Comparison of ENCODE assay signal across 1 fruit fly cellular context in genomic region chr2L:7065687-7066086, dm6.
TF ChIP-seq lines count a peak whose summit lies in the region.

Gene Nuf2 (minus strand): TSS chr2L:7065837.

TF ChIP-seq in whole organism, embryonic, 481 proteins besides CTCF, POLR2A, EP300 and RAD21 (continued from another document and continues in another):
- TF ChIP-seq crc (GFP tag; optimal IDR thresholded peaks at IDR 0.05; lab: Kevin White, UChicago) (no peak), lola (GFP tag; optimal IDR thresholded peaks at IDR 0.05; lab: Kevin White, UChicago) (peak in 2 of 3 experiments; percentile 3 to 74), kay (GFP tag; optimal IDR thresholded peaks at IDR 0.05; lab: Kevin White, UChicago) (no peak), PHDP (tag; optimal IDR thresholded peaks at IDR 0.05; lab: Kevin White, UChicago) (no peak), B-H2 (GFP tag; optimal IDR thresholded peaks at IDR 0.05; lab: Kevin White, UChicago) (no peak), crp (GFP tag; optimal IDR thresholded peaks at IDR 0.05; lab: Kevin White, UChicago) (no peak), BEAF-32 (GFP tag; optimal IDR thresholded peaks at IDR 0.05; lab: Kevin White, UChicago) (peak; percentile 33), lilli (GFP tag; optimal IDR thresholded peaks at IDR 0.05; lab: Kevin White, UChicago) (no peak), CG1233 (GFP tag; optimal IDR thresholded peaks at IDR 0.05; lab: Kevin White, UChicago) (no peak), Ptx1 (GFP tag; IDR thresholded peaks at IDR 0.05; lab: Robert Waterston, UW) (no peak), rib (GFP tag; IDR thresholded peaks at IDR 0.05; lab: Robert Waterston, UW) (no peak), ewg (GFP tag; optimal IDR thresholded peaks at IDR 0.05; lab: Kevin White, UChicago) (no peak), CG17385 (GFP tag; optimal IDR thresholded peaks at IDR 0.05; lab: Kevin White, UChicago) (no peak), CG8388 (GFP tag; optimal IDR thresholded peaks at IDR 0.05; lab: Kevin White, UChicago) (no peak), pfk (GFP tag; optimal IDR thresholded peaks at IDR 0.05; lab: Kevin White, UChicago) (no peak), CG15479 (GFP tag; optimal IDR thresholded peaks at IDR 0.05; lab: Kevin White, UChicago) (no peak), CG17186 (GFP tag; optimal IDR thresholded peaks at IDR 0.05; lab: Kevin White, UChicago) (peak; percentile 25), Trl (optimal IDR thresholded peaks at IDR 0.05; lab: Kevin White, UChicago) (no peak), Trl (GFP tag; optimal IDR thresholded peaks at IDR 0.05; lab: Kevin White, UChicago) (no peak), bab2 (GFP tag; optimal IDR thresholded peaks at IDR 0.05; lab: Kevin White, UChicago) (no peak), phol (tag; optimal IDR thresholded peaks at IDR 0.05; lab: Kevin White, UChicago) (peak; percentile 59), Scr (GFP tag; IDR thresholded peaks at IDR 0.05; lab: Robert Waterston, UW; ENCODE audit: partially characterized antibody) (no peak), cato (GFP tag; optimal IDR thresholded peaks at IDR 0.05; lab: Kevin White, UChicago; ENCODE audit: borderline replicate concordance) (no peak), CkIIα-i1 (GFP tag; IDR thresholded peaks at IDR 0.05; lab: Robert Waterston, UW) (no peak), CG11504 (tag; optimal IDR thresholded peaks at IDR 0.05; lab: Kevin White, UChicago) (peak; percentile 58), seq (GFP tag; IDR thresholded peaks at IDR 0.05; lab: Robert Waterston, UW) (no peak), sob (GFP tag; IDR thresholded peaks at IDR 0.05; lab: Robert Waterston, UW) (no peak), CG4360 (GFP tag; IDR thresholded peaks at IDR 0.05; lab: Robert Waterston, UW) (no peak), unpg (GFP tag; optimal IDR thresholded peaks at IDR 0.05; lab: Kevin White, UChicago) (no peak), E2f2 (GFP tag; IDR thresholded peaks at IDR 0.05; lab: Robert Waterston, UW) (peak; percentile 89), Hr51 (GFP tag; optimal IDR thresholded peaks at IDR 0.05; lab: Kevin White, UChicago) (no peak), crol (GFP tag; IDR thresholded peaks at IDR 0.05; lab: Robert Waterston, UW) (no peak), ac (GFP tag; optimal IDR thresholded peaks at IDR 0.05; lab: Kevin White, UChicago) (no peak), CG17359 (tag; optimal IDR thresholded peaks at IDR 0.05; lab: Kevin White, UChicago) (no peak), Atf-2 (GFP tag; optimal IDR thresholded peaks at IDR 0.05; lab: Kevin White, UChicago) (no peak), CG33557 (GFP tag; optimal IDR thresholded peaks at IDR 0.05; lab: Kevin White, UChicago) (no peak), HHEX (GFP tag; optimal IDR thresholded peaks at IDR 0.05; lab: Kevin White, UChicago) (no peak), trh (GFP tag; optimal IDR thresholded peaks at IDR 0.05; lab: Kevin White, UChicago) (no peak), so (GFP tag; IDR thresholded peaks at IDR 0.05; lab: Robert Waterston, UW) (no peak), CrebB (tag; optimal IDR thresholded peaks at IDR 0.05; lab: Kevin White, UChicago) (no peak), Med (GFP tag; lab: Kevin White, UChicago) (peak; percentile 67), CG9609 (GFP tag; optimal IDR thresholded peaks at IDR 0.05; lab: Kevin White, UChicago) (no peak), CG6765 (GFP tag; optimal IDR thresholded peaks at IDR 0.05; lab: Kevin White, UChicago) (no peak), dysf (GFP tag; IDR thresholded peaks at IDR 0.05; lab: Robert Waterston, UW) (no peak), CG10979 (tag; optimal IDR thresholded peaks at IDR 0.05; lab: Kevin White, UChicago) (no peak), CG3163 (GFP tag; optimal IDR thresholded peaks at IDR 0.05; lab: Kevin White, UChicago) (no peak), amos (GFP tag; IDR thresholded peaks at IDR 0.05; lab: Robert Waterston, UW; ENCODE audit: partially characterized antibody) (no peak), CG31224 (GFP tag; IDR thresholded peaks at IDR 0.05; lab: Robert Waterston, UW) (no peak), ara (GFP tag; IDR thresholded peaks at IDR 0.05; lab: Robert Waterston, UW) (no peak), CG13287 (GFP tag; IDR thresholded peaks at IDR 0.05; lab: Robert Waterston, UW; ENCODE audit: partially characterized antibody) (no peak; the same call in 1 of the 2 replicates), CG9215 (GFP tag; IDR thresholded peaks at IDR 0.05; lab: Robert Waterston, UW) (no peak), her (GFP tag; optimal IDR thresholded peaks at IDR 0.05; lab: Kevin White, UChicago) (no peak), CG4707 (GFP tag; optimal IDR thresholded peaks at IDR 0.05; lab: Kevin White, UChicago) (no peak), CG2875 (GFP tag; optimal IDR thresholded peaks at IDR 0.05; lab: Kevin White, UChicago) (no peak), CG7357 (GFP tag; IDR thresholded peaks at IDR 0.05; lab: Robert Waterston, UW) (peak; percentile 95), HmgZ (tag; optimal IDR thresholded peaks at IDR 0.05; lab: Kevin White, UChicago) (peak; percentile 45), bowl (GFP tag; IDR thresholded peaks at IDR 0.05; lab: Robert Waterston, UW) (no peak), CG10565 (GFP tag; optimal IDR thresholded peaks at IDR 0.05; lab: Kevin White, UChicago) (no peak), nmo (GFP tag; optimal IDR thresholded peaks at IDR 0.05; lab: Kevin White, UChicago) (peak; percentile 46), D19B (GFP tag; optimal IDR thresholded peaks at IDR 0.05; lab: Kevin White, UChicago) (no peak), Deaf1 (tag; optimal IDR thresholded peaks at IDR 0.05; lab: Kevin White, UChicago) (no peak), CG31441 (GFP tag; IDR thresholded peaks at IDR 0.05; lab: Robert Waterston, UW) (no peak), CG3838 (GFP tag; optimal IDR thresholded peaks at IDR 0.05; lab: Kevin White, UChicago) (no peak), CG12299 (tag; optimal IDR thresholded peaks at IDR 0.05; lab: Kevin White, UChicago) (no peak), CG10366 (GFP tag; IDR thresholded peaks at IDR 0.05; lab: Robert Waterston, UW) (no peak), CG9932 (GFP tag; IDR thresholded peaks at IDR 0.05; lab: Robert Waterston, UW) (no peak), Jarid2 (GFP tag; optimal IDR thresholded peaks at IDR 0.05; lab: Kevin White, UChicago) (no peak), caup (GFP tag; optimal IDR thresholded peaks at IDR 0.05; lab: Kevin White, UChicago; ENCODE audit: severe bottlenecking) (no peak), D19A (tag; optimal IDR thresholded peaks at IDR 0.05; lab: Kevin White, UChicago) (no peak), Spps (tag; optimal IDR thresholded peaks at IDR 0.05; lab: Kevin White, UChicago) (no peak), mirr (GFP tag; optimal IDR thresholded peaks at IDR 0.05; lab: Kevin White, UChicago) (no peak), twi (tag; optimal IDR thresholded peaks at IDR 0.05; lab: Kevin White, UChicago) (no peak), CG11560 (tag; IDR thresholded peaks at IDR 0.05; lab: Robert Waterston, UW) (no peak), CG15073 (GFP tag; optimal IDR thresholded peaks at IDR 0.05; lab: Kevin White, UChicago) (no peak), CG15011 (GFP tag; optimal IDR thresholded peaks at IDR 0.05; lab: Kevin White, UChicago) (no peak), jumu (GFP tag; optimal IDR thresholded peaks at IDR 0.05; lab: Kevin White, UChicago) (no peak), lab (GFP tag; optimal IDR thresholded peaks at IDR 0.05; lab: Kevin White, UChicago) (no peak), CG1024 (GFP tag; IDR thresholded peaks at IDR 0.05; lab: Robert Waterston, UW) (peak; percentile 56), sd (tag; optimal IDR thresholded peaks at IDR 0.05; lab: Kevin White, UChicago) (no peak), CG18262 (tag; optimal IDR thresholded peaks at IDR 0.05; lab: Kevin White, UChicago) (no peak), insv (GFP tag; optimal IDR thresholded peaks at IDR 0.05; lab: Kevin White, UChicago) (no peak), ftz-f1 (GFP tag; optimal IDR thresholded peaks at IDR 0.05; lab: Kevin White, UChicago) (no peak), B-H1 (GFP tag; IDR thresholded peaks at IDR 0.05; lab: Robert Waterston, UW) (no peak), fd64A (GFP tag; optimal IDR thresholded peaks at IDR 0.05; lab: Kevin White, UChicago) (no peak), Fer2 (tag; optimal IDR thresholded peaks at IDR 0.05; lab: Kevin White, UChicago) (no peak), CG15514 (GFP tag; optimal IDR thresholded peaks at IDR 0.05; lab: Kevin White, UChicago) (no peak), gem (tag; optimal IDR thresholded peaks at IDR 0.05; lab: Kevin White, UChicago) (peak; percentile 16), Nf-YB (GFP tag; optimal IDR thresholded peaks at IDR 0.05; lab: Kevin White, UChicago) (no peak), toy (GFP tag; IDR thresholded peaks at IDR 0.05; lab: Robert Waterston, UW) (no peak), CG7786 (GFP tag; optimal IDR thresholded peaks at IDR 0.05; lab: Kevin White, UChicago) (no peak), Hr39 (optimal IDR thresholded peaks at IDR 0.05; lab: Kevin White, UChicago) (no peak), bbx (GFP tag; IDR thresholded peaks at IDR 0.05; lab: Robert Waterston, UW; ENCODE audit: partially characterized antibody) (no peak), CG2202 (tag; optimal IDR thresholded peaks at IDR 0.05; lab: Kevin White, UChicago) (no peak), inv (GFP tag; IDR thresholded peaks at IDR 0.05; lab: Robert Waterston, UW; ENCODE audit: partially characterized antibody) (no peak), abd-A (tag; optimal IDR thresholded peaks at IDR 0.05; lab: Kevin White, UChicago) (no peak), onecut (GFP tag; IDR thresholded peaks at IDR 0.05; lab: Robert Waterston, UW) (no peak), CG32767 (GFP tag; IDR thresholded peaks at IDR 0.05; lab: Robert Waterston, UW) (no peak), z (GFP tag; IDR thresholded peaks at IDR 0.05; lab: Robert Waterston, UW) (no peak), CG18764 (GFP tag; optimal IDR thresholded peaks at IDR 0.05; lab: Kevin White, UChicago) (no peak), CG8924 (tag; optimal IDR thresholded peaks at IDR 0.05; lab: Kevin White, UChicago) (no peak), CoRest (tag; optimal IDR thresholded peaks at IDR 0.05; lab: Kevin White, UChicago) (peak; percentile 64), dpn (GFP tag; optimal IDR thresholded peaks at IDR 0.05; lab: Kevin White, UChicago) (no peak), CG11398 (GFP tag; optimal IDR thresholded peaks at IDR 0.05; lab: Kevin White, UChicago) (no peak), CG4404 (GFP tag; IDR thresholded peaks at IDR 0.05; lab: Robert Waterston, UW) (no peak), Opbp (GFP tag; IDR thresholded peaks at IDR 0.05; lab: Robert Waterston, UW; ENCODE audit: partially characterized antibody) (peak; percentile 43; the same call in 1 of the 3 replicates), repo (GFP tag; optimal IDR thresholded peaks at IDR 0.05; lab: Kevin White, UChicago) (no peak), CG15601 (tag; optimal IDR thresholded peaks at IDR 0.05; lab: Kevin White, UChicago) (no peak), gsb-n (tag; optimal IDR thresholded peaks at IDR 0.05; lab: Kevin White, UChicago) (no peak), Ravus (GFP tag; IDR thresholded peaks at IDR 0.05; lab: Robert Waterston, UW) (no peak), Pdp1 (GFP tag; optimal IDR thresholded peaks at IDR 0.05; lab: Kevin White, UChicago) (peak in 1 of 2 experiments; percentile 24), ab (GFP tag; optimal IDR thresholded peaks at IDR 0.05; lab: Kevin White, UChicago) (no peak), CG33213 (GFP tag; optimal IDR thresholded peaks at IDR 0.05; lab: Kevin White, UChicago) (peak; percentile 69), chif (GFP tag; optimal IDR thresholded peaks at IDR 0.05; lab: Kevin White, UChicago) (no peak), CG1832 (GFP tag; optimal IDR thresholded peaks at IDR 0.05; lab: Kevin White, UChicago) (no peak), GATAe (GFP tag; conservative IDR thresholded peaks at IDR 0.05; lab: Robert Waterston, UW) (no peak), Adf1 (GFP tag; IDR thresholded peaks at IDR 0.05; lab: Robert Waterston, UW) (0 out of 2 replicates have a peak, but pooled peaks have one; percentile 20), hbn (GFP tag; IDR thresholded peaks at IDR 0.05; lab: Robert Waterston, UW; ENCODE audit: partially characterized antibody) (no peak), CG34376 (GFP tag; optimal IDR thresholded peaks at IDR 0.05; lab: Kevin White, UChicago) (no peak), otp (GFP tag; IDR thresholded peaks at IDR 0.05; lab: Robert Waterston, UW) (no peak), CG13296 (GFP tag; optimal IDR thresholded peaks at IDR 0.05; lab: Kevin White, UChicago) (no peak), Hey (tag; optimal IDR thresholded peaks at IDR 0.05; lab: Kevin White, UChicago) (no peak), odd (GFP tag; optimal IDR thresholded peaks at IDR 0.05; lab: Kevin White, UChicago) (no peak), Rfx (GFP tag; IDR thresholded peaks at IDR 0.05; lab: Robert Waterston, UW) (no peak), Gug (GFP tag; IDR thresholded peaks at IDR 0.05; lab: Robert Waterston, UW) (no peak), Bdp1 (GFP tag; optimal IDR thresholded peaks at IDR 0.05; lab: Kevin White, UChicago) (no peak), CG31365 (tag; optimal IDR thresholded peaks at IDR 0.05; lab: Kevin White, UChicago) (no peak), danr (GFP tag; IDR thresholded peaks at IDR 0.05; lab: Robert Waterston, UW) (no peak), CG30020 (tag; optimal IDR thresholded peaks at IDR 0.05; lab: Kevin White, UChicago) (peak; percentile 82), BtbVII (GFP tag; optimal IDR thresholded peaks at IDR 0.05; lab: Kevin White, UChicago) (no peak), cad (GFP tag; optimal IDR thresholded peaks at IDR 0.05; lab: Kevin White, UChicago) (no peak), D (optimal IDR thresholded peaks at IDR 0.05; lab: Kevin White, UChicago) (no peak), D (GFP tag; optimal IDR thresholded peaks at IDR 0.05; lab: Kevin White, UChicago) (no peak), CG34422 (GFP tag; IDR thresholded peaks at IDR 0.05; lab: Robert Waterston, UW) (no peak), stwl (tag; optimal IDR thresholded peaks at IDR 0.05; lab: Kevin White, UChicago) (peak; percentile 70), Max (GFP tag; optimal IDR thresholded peaks at IDR 0.05; lab: Kevin White, UChicago) (no peak), fd96Cb (tag; optimal IDR thresholded peaks at IDR 0.05; lab: Kevin White, UChicago) (no peak), CG30431 (GFP tag; optimal IDR thresholded peaks at IDR 0.05; lab: Kevin White, UChicago) (no peak), vvl (GFP tag; IDR thresholded peaks at IDR 0.05; lab: Robert Waterston, UW) (no peak), btn (GFP tag; optimal IDR thresholded peaks at IDR 0.05; lab: Kevin White, UChicago) (no peak), Chrac-16 (GFP tag; optimal IDR thresholded peaks at IDR 0.05; lab: Kevin White, UChicago) (no peak), CG2199 (GFP tag; IDR thresholded peaks at IDR 0.05; lab: Robert Waterston, UW) (no peak)
